Worm (Caenorhabditis elegans) whole organism, young adult: Measurements from ENCODE around the gene F26A1.7.

Experiments used
- D2030.7 ChIP-seq: fragments of 200-800 bp; sonication (Bioruptor generic); IDR thresholded peaks from 2 replicates; pipeline ENCODE4 v1.3.6; 2022; ENCODE audit warnings: missing genetic modification reagents, missing genetic modification characterization, missing compliant biosample characterization
- F10E7.11 ChIP-seq: sonication (generic microtip); optimal IDR thresholded peaks from 2 replicates; lab custom pipeline; 2017; ENCODE audit warnings: mild to moderate bottlenecking, missing genetic modification characterization, moderate library complexity, missing compliant biosample characterization
- F33H1.4 ChIP-seq: fragments of 200-800 bp; sonication (Bioruptor generic); IDR thresholded peaks from 2 replicates; pipeline ENCODE4 v1.3.6; 2022; ENCODE audit warnings: missing genetic modification reagents, missing genetic modification characterization, missing compliant biosample characterization
- F55B11.4 ChIP-seq: sonication (generic microtip); optimal IDR thresholded peaks from 2 replicates; lab custom pipeline; 2016; ENCODE audit warnings: missing compliant biosample characterization, missing genetic modification characterization, borderline replicate concordance; ENCODE audit not compliant: insufficient read depth
- K11D2.4 ChIP-seq: fragments of 200-800 bp; sonication (Bioruptor generic); IDR thresholded peaks from 2 replicates; pipeline ENCODE4 v1.3.6; 2022; ENCODE audit warnings: missing genetic modification reagents, missing genetic modification characterization, missing compliant biosample characterization
- K12H6.12 ChIP-seq: fragments of 200-800 bp; sonication (Bioruptor generic); optimal IDR thresholded peaks from 2 replicates; lab custom pipeline; 2018; ENCODE audit warnings: mild to moderate bottlenecking, missing genetic modification characterization, missing compliant biosample characterization
- Y53G8AR.9 ChIP-seq: fragments of 200-800 bp; sonication (Bioruptor generic); conservative IDR thresholded peaks from 2 replicates; pipeline ENCODE4 v1.3.6; 2022; ENCODE audit warnings: missing genetic modification reagents, missing genetic modification characterization, missing compliant biosample characterization
- Y79H2A.3 ChIP-seq: fragments of 200-800 bp; sonication (Bioruptor generic); conservative IDR thresholded peaks from 2 replicates; pipeline ENCODE4 v1.3.6; 2022; ENCODE audit warnings: missing genetic modification reagents, missing genetic modification characterization, missing compliant biosample characterization
- attf-6 ChIP-seq: fragments of 200-800 bp; sonication (Bioruptor generic); IDR thresholded peaks from 2 replicates; pipeline ENCODE4 v1.3.6; 2022; ENCODE audit warnings: missing genetic modification reagents, missing genetic modification characterization, missing compliant biosample characterization
- ccch-3 ChIP-seq: fragments of 200-800 bp; sonication (Bioruptor generic); optimal IDR thresholded peaks from 2 replicates; lab custom pipeline; 2018; ENCODE audit warnings: mild to moderate bottlenecking, missing genetic modification characterization, missing compliant biosample characterization
- cebp-1 ChIP-seq, 2 experiments: fragments of 200-800 bp in 1 of 2; sonication (Bioruptor generic) in 1 of 2; sonication (generic microtip) in 1 of 2; IDR thresholded peaks in 1 of 2; optimal IDR thresholded peaks in 1 of 2; 2 replicates each; pipeline versions ENCODE4 v1.3.6 to Lab custom; 2017 to 2022; ENCODE audit warnings: missing compliant biosample characterization in 2 of 2, missing genetic modification characterization in 2 of 2, mild to moderate bottlenecking in 1 of 2, missing genetic modification reagents in 1 of 2, moderate library complexity in 1 of 2
- ceh-27 ChIP-seq: fragments of 200-800 bp; sonication (Bioruptor generic); optimal IDR thresholded peaks from 2 replicates; lab custom pipeline; 2018; ENCODE audit warnings: mild to moderate bottlenecking, missing genetic modification characterization, moderate library complexity, missing compliant biosample characterization
- ceh-79 ChIP-seq: sonication (generic microtip); optimal IDR thresholded peaks from 2 replicates; lab custom pipeline; 2017; ENCODE audit warnings: mild to moderate bottlenecking, missing genetic modification characterization, missing compliant biosample characterization
- chd-7 ChIP-seq: sonication (generic microtip); optimal IDR thresholded peaks from 2 replicates; lab custom pipeline; 2016; ENCODE audit warnings: mild to moderate bottlenecking, missing genetic modification characterization, moderate library complexity, missing compliant biosample characterization
- dpff-1 ChIP-seq: sonication (generic microtip); optimal IDR thresholded peaks from 2 replicates; lab custom pipeline; 2017; ENCODE audit warnings: mild to moderate bottlenecking, missing genetic modification characterization, missing compliant biosample characterization
- lin-26 ChIP-seq: fragments of 200-800 bp; sonication (Bioruptor generic); IDR thresholded peaks from 2 replicates; pipeline ENCODE4 v1.3.6; 2022; ENCODE audit warnings: missing genetic modification reagents, missing genetic modification characterization, missing compliant biosample characterization
- lin-35 ChIP-seq, 3 experiments: fragments of 150-350 bp in 2 of 3; sonication (generic microtip) in 1 of 3; optimal IDR thresholded peaks; 2 replicates each; lab custom pipeline; 2014 to 2018; ENCODE audit warnings: missing biosample characterization in 3 of 3, missing genetic modification characterization in 3 of 3, missing genetic modification reagents in 3 of 3
- lsl-1 ChIP-seq: fragments of 200-800 bp; sonication (Bioruptor generic); optimal IDR thresholded peaks from 2 replicates; lab custom pipeline; 2018; ENCODE audit warnings: mild to moderate bottlenecking, missing genetic modification characterization, moderate library complexity, missing compliant biosample characterization
- madf-3 ChIP-seq: fragments of 200-800 bp; sonication (Bioruptor generic); IDR thresholded peaks from 2 replicates; pipeline ENCODE4 v1.3.6; 2022; ENCODE audit warnings: missing genetic modification reagents, missing genetic modification characterization, missing compliant biosample characterization
- madf-6 ChIP-seq: fragments of 200-800 bp; sonication (Bioruptor generic); IDR thresholded peaks from 2 replicates; pipeline ENCODE4 v1.3.6; 2022; ENCODE audit warnings: missing genetic modification reagents, missing genetic modification characterization, missing compliant biosample characterization
- mes-4 ChIP-seq: sonication (generic microtip); optimal IDR thresholded peaks from 2 replicates; lab custom pipeline; 2016; ENCODE audit warnings: missing genotype, missing genetic modification characterization, missing compliant biosample characterization
- mxl-1 ChIP-seq: sonication (generic microtip); optimal IDR thresholded peaks from 2 replicates; lab custom pipeline; 2016; ENCODE audit warnings: missing genetic modification characterization, missing compliant biosample characterization
- nfya-1 ChIP-seq: sonication (generic microtip); optimal IDR thresholded peaks from 2 replicates; lab custom pipeline; 2017; ENCODE audit warnings: antibody characterized with exemption, missing compliant biosample characterization, missing genetic modification characterization, borderline replicate concordance; ENCODE audit not compliant: insufficient read depth
- rcor-1 ChIP-seq: fragments of 200-800 bp; sonication (Bioruptor generic); IDR thresholded peaks from 2 replicates; pipeline ENCODE4 v1.3.6; 2022; ENCODE audit warnings: missing genetic modification reagents, missing genetic modification characterization, missing compliant biosample characterization
- snpc-1.3 ChIP-seq: sonication (generic microtip); optimal IDR thresholded peaks from 2 replicates; lab custom pipeline; 2017; ENCODE audit warnings: missing genetic modification characterization, mild to moderate bottlenecking, missing compliant biosample characterization, antibody characterized with exemption, moderate library complexity, missing genotype, missing genetic modification reagents; ENCODE audit not compliant: insufficient read depth
- snpc-3.4 ChIP-seq: sonication (generic microtip); optimal IDR thresholded peaks from 2 replicates; lab custom pipeline; 2017; ENCODE audit warnings: missing genetic modification characterization, mild to moderate bottlenecking, missing compliant biosample characterization, antibody characterized with exemption, moderate library complexity, missing genotype, missing genetic modification reagents
- sptf-2 ChIP-seq: fragments of 200-800 bp; sonication (Bioruptor generic); optimal IDR thresholded peaks from 2 replicates; lab custom pipeline; 2018; ENCODE audit warnings: mild to moderate bottlenecking, missing genetic modification characterization, missing compliant biosample characterization
- tbx-9 ChIP-seq: sonication (generic microtip); optimal IDR thresholded peaks from 2 replicates; lab custom pipeline; 2016; ENCODE audit warnings: borderline replicate concordance, missing genetic modification characterization, inconsistent platforms, missing compliant biosample characterization
- unc-130 ChIP-seq: sonication (generic microtip); optimal IDR thresholded peaks from 2 replicates; lab custom pipeline; 2016; ENCODE audit warnings: missing genetic modification reagents, missing genetic modification characterization, missing compliant biosample characterization
- xnd-1 ChIP-seq: sonication (generic microtip); optimal IDR thresholded peaks from 2 replicates; lab custom pipeline; 2016; ENCODE audit warnings: missing genotype, missing genetic modification reagents, missing genetic modification characterization, missing compliant biosample characterization
- zfh-2 ChIP-seq: fragments of 200-800 bp; sonication (Bioruptor generic); conservative IDR thresholded peaks from 2 replicates; pipeline ENCODE4 v1.3.6; 2022; ENCODE audit warnings: missing genetic modification reagents, missing genetic modification characterization, missing compliant biosample characterization

F26A1.7 gene

DNA sequence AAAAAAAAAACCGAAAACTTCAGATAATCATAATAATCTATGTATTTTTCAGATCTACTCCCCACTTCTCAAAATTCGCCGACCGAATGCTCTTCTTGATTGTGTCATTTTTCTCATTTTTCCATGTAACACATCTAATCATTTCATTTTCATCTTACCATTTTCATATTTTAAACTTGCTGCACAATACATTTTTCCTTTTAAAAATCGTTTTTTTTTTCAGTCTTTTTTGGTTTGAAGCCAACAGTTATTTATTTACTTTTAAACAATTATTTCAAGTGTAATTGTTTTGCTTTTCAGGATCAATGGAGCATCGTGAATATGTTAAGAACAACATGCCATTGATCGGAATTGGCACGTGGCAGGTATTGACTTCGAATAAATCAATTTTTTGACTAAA is 39.3 kb upstream of the F26A1.7 start, which contains the start of gene C35D10.6:
Gene C35D10.6 (plus strand): TSS at position 301 of the 400 bp plus-strand sequence.
- TF ChIP-seq zfh-2 (GFP tag; lab: Robert Waterston, UW) (no peak), K12H6.12 (tag; lab: Kevin White, UChicago) (no peak), D2030.7 (GFP tag; lab: Robert Waterston, UW) (no peak)

DNA sequence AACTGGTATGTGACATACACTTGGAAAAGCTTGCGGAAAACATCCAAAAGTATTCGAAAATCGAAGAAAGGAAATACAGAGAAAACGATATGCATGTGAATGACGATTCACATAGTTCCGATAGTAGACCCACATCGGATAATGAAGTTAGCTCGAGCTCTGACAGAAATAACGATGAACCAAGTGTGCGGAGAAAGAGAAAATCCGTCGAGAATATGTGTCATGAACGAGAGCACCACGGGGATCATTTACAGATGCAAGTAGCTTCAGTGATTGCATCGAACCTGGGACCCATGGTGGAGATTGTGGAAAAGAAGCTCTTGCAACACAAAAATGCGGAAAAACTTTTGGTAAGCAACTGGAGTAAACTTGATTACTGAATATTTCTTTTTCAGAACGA is 37.2 kb upstream of the F26A1.7 start:
- TF ChIP-seq mes-4 (tag; lab: Kevin White, UChicago) = no peak
- no peak for TF ChIP-seq nfya-1 (tag; lab: Kevin White, UChicago)
- TF ChIP-seq K11D2.4 = no peak
- no peak for TF ChIP-seq snpc-1.3 (tag; lab: Kevin White, UChicago)

DNA sequence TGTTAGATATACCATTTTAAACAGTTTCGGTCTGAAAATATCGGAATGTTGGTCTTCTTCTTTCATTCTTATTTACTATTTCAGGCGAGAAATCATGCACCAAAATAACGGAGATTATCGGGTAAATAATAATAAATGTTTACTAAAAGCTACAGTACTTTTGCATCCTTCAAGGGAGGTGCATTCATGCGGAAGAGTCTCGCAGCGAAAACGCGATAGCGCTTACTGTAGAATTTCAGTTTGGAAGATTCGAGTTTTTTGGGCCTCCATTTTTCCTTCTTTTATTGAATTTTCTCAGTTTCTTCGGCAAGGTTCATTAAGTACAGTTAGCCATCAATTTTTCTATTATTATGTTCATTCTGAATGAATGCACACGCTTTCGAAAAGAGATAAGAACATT is 36.4 kb upstream of the F26A1.7 start, which contains the start of gene C35D10.7:
Gene C35D10.7 (plus strand): TSS at position 85 of the 400 bp plus-strand sequence.
- TF ChIP-seq madf-6 (GFP tag; lab: Robert Waterston, UW) (peak; percentile 73; the same call in 1 of the 2 replicates), mes-4 (tag; lab: Kevin White, UChicago) (no peak), F33H1.4 (GFP tag; lab: Robert Waterston, UW) (peak; percentile 75), lsl-1 (GFP tag; lab: Kevin White, UChicago) (peak; percentile 88), xnd-1 (peak; percentile 14), unc-130 (GFP tag; lab: Kevin White, UChicago) (peak; percentile 25)

DNA sequence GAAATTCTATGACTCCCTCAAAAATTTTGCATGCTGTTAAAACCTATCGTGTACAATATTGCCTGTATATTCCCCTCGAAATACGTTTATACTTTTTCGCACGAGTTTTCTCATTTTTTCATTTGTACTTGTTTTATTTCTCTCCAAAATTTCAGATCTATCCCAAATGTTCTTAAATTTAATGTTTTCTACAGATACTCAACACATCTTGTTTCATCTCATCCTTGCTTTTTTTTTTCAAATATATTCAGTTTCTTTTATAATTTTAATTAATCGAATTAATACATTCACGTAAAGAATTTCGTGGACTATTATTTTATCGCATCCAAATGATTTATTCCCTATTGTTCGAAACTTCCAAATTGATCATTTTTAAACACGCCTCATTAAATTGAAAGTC is 35.2 kb upstream of the F26A1.7 start, which contains the start of gene C35D10.8:
Gene C35D10.8 (plus strand): TSS at position 301 of the 400 bp plus-strand sequence.
- TF ChIP-seq chd-7 (tag; lab: Kevin White, UChicago) = no peak
- TF ChIP-seq snpc-3.4 (tag; lab: Kevin White, UChicago) = no peak
- no peak for TF ChIP-seq rcor-1
- TF ChIP-seq cebp-1 (GFP tag; IDR thresholded peaks at IDR 0.05; lab: Robert Waterston, UW) = no peak
- TF ChIP-seq cebp-1 (tag; optimal IDR thresholded peaks at IDR 0.05; lab: Kevin White, UChicago) = no peak
- no peak for TF ChIP-seq F55B11.4 (tag; lab: Kevin White, UChicago)
- TF ChIP-seq ceh-27 = no peak
- TF ChIP-seq F10E7.11 = no peak
- TF ChIP-seq zfh-2 (GFP tag; lab: Robert Waterston, UW) = no peak
- no peak for TF ChIP-seq Y53G8AR.9
- no peak for TF ChIP-seq ceh-79 (tag; lab: Kevin White, UChicago)
- no peak for TF ChIP-seq tbx-9
- no peak for TF ChIP-seq sptf-2
- TF ChIP-seq mxl-1 (tag; lab: Kevin White, UChicago) = no peak
- TF ChIP-seq lin-26 (GFP tag; lab: Robert Waterston, UW) = no peak
- TF ChIP-seq attf-6 (GFP tag; lab: Robert Waterston, UW) = no peak
- TF ChIP-seq Y79H2A.3 = no peak
- TF ChIP-seq dpff-1 (tag; lab: Kevin White, UChicago) = no peak
- TF ChIP-seq, all 124 proteins: peak for 0

DNA sequence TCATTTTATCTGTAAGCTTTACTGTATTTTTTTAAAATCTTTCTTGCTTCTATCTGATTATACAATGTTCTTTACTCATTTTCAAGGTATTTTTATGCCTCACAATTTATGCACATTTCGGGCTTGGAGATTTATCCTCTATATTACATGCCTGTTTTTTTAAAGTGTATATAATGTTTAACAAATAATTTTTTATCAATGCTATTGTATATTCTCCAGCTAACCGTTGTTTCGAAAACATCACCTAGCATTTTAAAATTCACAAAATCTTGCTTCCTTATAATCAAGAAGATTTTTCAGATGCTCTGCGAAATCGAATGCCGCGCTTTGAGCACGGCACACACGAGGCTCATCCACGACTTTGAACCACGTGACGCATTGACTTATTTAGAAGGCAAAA is 32.3 kb upstream of the F26A1.7 start, which contains the start of gene ced-4:
Gene ced-4 (plus strand): TSS at position 301 of the 400 bp plus-strand sequence.
- TF ChIP-seq madf-3 (GFP tag; lab: Robert Waterston, UW) (0 out of 2 replicates have a peak, but pooled peaks have one; percentile 32), ccch-3 (GFP tag; lab: Kevin White, UChicago) (no peak), lin-35 (GFP tag; optimal IDR thresholded peaks at IDR 0.05; lab: Kevin White, UChicago) (peak in 1 of 3 experiments; percentile 1)
- TF ChIP-seq, all 124 proteins: peak for 2
